Worm (Caenorhabditis elegans): ENCODE results near the gene F18C5.5.

Gene F18C5.5

DNA sequence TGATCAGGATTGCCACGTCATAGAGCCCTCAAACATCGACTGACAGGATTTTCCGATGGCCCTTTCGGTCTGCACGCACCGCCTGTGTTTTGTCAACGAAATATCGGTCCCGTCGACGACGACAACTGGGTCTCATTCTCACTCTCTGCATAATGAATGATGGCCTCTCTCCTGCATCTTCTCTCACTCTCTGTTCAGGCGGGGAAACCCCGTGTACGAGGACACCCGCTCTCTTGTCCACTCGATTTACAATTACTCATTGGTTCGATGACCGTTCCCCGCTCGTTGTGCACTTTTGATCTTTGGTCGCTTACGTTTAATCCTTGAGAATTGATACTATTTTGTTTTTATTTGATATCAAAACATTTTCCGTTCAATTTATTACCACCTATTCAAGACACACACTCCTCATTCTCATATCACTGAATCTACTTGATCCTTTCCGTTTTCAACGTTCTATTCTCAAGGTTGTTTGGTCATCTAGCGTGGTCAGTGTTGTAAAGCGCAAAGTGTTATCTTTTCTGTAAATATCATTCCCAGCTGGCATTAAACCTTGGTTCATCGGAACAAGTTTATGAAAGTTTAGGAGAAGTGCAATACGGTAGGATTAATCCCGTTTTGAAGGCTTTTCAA lies 43.8 kb downstream of the F18C5.5 start:
- TF ChIP-seq nfya-1 (tag; optimal IDR thresholded peaks at IDR 0.05; ENCODE audit: insufficient read depth) (no peak), nhr-43 (tag; optimal IDR thresholded peaks at IDR 0.05; ENCODE audit: poor library complexity, severe bottlenecking) (peak; percentile 19), R02D3.7 (tag; optimal IDR thresholded peaks at IDR 0.05) (no peak), fos-1 (tag; optimal IDR thresholded peaks at IDR 0.05) (no peak), lin-39 (tag; optimal IDR thresholded peaks at IDR 0.05) (peak; percentile 30), ceh-28 (tag; optimal IDR thresholded peaks at IDR 0.05) (no peak), nhr-25 (tag; optimal IDR thresholded peaks at IDR 0.05) (peak; percentile 65), pqm-1 (tag; optimal IDR thresholded peaks at IDR 0.05) (peak; percentile 25)

ce11 chrII:6521316-6521715 lies 45.2 kb downstream of the F18C5.5 start, which contains the start of gene toe-2:
Gene toe-2, minus strand, starts transcription at chrII:6521385.
- TF ChIP-seq pqm-1 (tag; optimal IDR thresholded peaks at IDR 0.05) (peak; percentile 18), elt-2 (tag; optimal IDR thresholded peaks at IDR 0.05) (peak; percentile 55), hmg-11 (tag; optimal IDR thresholded peaks at IDR 0.05) (no peak)

- TF ChIP-seq nhr-23 (tag; optimal IDR thresholded peaks at IDR 0.05) (no peak), nhr-67 (tag; optimal IDR thresholded peaks at IDR 0.05) (no peak), elt-2 (tag; optimal IDR thresholded peaks at IDR 0.05) (peak; percentile 89), pqm-1 (tag; optimal IDR thresholded peaks at IDR 0.05) (peak; percentile 91), fkh-10 (GFP tag; optimal IDR thresholded peaks at IDR 0.05) (no peak), ceh-82 (tag; optimal IDR thresholded peaks at IDR 0.05) (no peak), unc-62 (GFP tag; optimal IDR thresholded peaks at IDR 0.05) (no peak)
Measured at ce11 chrII:6520103-6520502, 46.4 kb downstream of the F18C5.5 start.

DNA sequence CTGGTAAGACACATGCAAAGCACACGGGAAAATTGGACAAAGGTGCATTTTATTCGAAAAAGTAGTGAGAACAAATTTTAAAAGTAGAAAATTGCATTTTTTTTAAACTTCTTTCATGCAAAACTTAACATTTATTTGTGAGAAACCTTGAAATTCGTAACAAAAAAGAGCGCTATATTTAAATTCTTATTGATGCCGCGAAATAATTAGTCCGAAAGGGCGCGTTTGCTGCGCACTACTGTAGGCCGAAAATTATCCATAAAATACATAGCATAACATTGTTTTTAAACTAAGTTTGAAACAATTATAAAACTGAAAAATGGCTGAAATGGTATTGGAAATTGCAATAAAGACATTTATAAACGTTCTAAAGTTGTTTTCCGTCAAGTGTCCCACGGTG lies 46.8 kb downstream of the F18C5.5 start:
- TF ChIP-seq lsy-12 (tag; optimal IDR thresholded peaks at IDR 0.05) = no peak

DNA sequence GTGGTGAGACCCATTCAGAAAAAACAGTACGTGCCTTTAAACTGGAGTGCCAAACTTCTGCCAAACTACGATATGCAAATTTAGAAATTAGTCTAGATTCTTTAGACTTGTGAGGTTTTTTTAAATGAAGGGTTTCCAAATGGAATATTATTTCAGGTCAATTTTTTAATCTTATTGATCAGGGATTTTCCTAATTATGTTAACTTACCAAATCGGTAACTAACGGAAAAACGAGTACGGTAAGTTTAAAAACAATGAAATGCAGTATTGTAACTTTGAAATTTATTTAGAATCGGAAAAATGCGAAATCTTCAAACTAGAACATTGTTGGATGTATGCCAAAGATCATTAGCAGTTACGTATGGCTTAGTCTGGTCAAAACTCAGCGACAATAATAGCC lies 50.3 kb downstream of the F18C5.5 start, which contains the start of gene C56E6.7:
Gene C56E6.7 (plus strand): TSS at position 301 of the 400 bp plus-strand sequence.
- TF ChIP-seq egl-5 (tag; optimal IDR thresholded peaks at IDR 0.05) (no peak), hmg-11 (tag; optimal IDR thresholded peaks at IDR 0.05) (no peak), lin-15B (tag; optimal IDR thresholded peaks at IDR 0.05) (no peak), lsy-12 (tag; optimal IDR thresholded peaks at IDR 0.05) (no peak), ama-1 (optimal IDR thresholded peaks at IDR 0.05) (no peak), elt-3 (tag; optimal IDR thresholded peaks at IDR 0.05) (no peak), unc-39 (tag; optimal IDR thresholded peaks at IDR 0.05) (no peak), ceh-28 (tag; optimal IDR thresholded peaks at IDR 0.05) (no peak), nhr-67 (tag; optimal IDR thresholded peaks at IDR 0.05) (no peak), jun-1 (tag; optimal IDR thresholded peaks at IDR 0.05) (no peak), nhr-28 (tag; optimal IDR thresholded peaks at IDR 0.05) (no peak), ceh-82 (tag; optimal IDR thresholded peaks at IDR 0.05) (no peak), ztf-4 (tag; optimal IDR thresholded peaks at IDR 0.05) (no peak), elt-1 (tag; optimal IDR thresholded peaks at IDR 0.05) (no peak), pqm-1 (tag; optimal IDR thresholded peaks at IDR 0.05) (no peak), eor-1 (tag; optimal IDR thresholded peaks at IDR 0.05) (no peak), nfya-1 (tag; optimal IDR thresholded peaks at IDR 0.05; ENCODE audit: insufficient read depth) (no peak), ZK546.5 (tag; optimal IDR thresholded peaks at IDR 0.05) (no peak)
